Fruit fly (Drosophila melanogaster): Measurements from ENCODE around the gene CG2260.

CG2260 gene

DNA sequence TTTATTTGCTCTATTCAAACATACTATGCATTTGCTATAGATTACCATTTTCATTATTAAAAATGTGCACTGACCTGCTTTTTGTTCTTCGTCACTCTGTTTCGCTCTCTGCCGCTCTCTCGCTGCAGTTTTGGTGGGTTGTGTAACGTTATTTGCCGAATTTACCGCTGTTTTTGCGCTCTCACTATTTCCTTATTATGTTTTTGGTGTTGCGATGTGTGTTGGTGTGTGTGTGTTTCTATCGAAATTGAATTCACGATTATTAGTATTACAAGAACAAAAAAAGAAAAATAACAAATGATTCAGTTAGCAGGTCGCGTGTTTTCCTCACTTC lies 5.6 kb downstream of the CG2260 start:
- 0 out of 2 replicates have a peak, but pooled peaks have one; percentile 0 for TF ChIP-seq slbo (GFP tag; IDR thresholded peaks at IDR 0.05)
- TF ChIP-seq nerfin-1 (tag; optimal IDR thresholded peaks at IDR 0.05), result peak; percentile 13
- TF ChIP-seq CG1024 (GFP tag; IDR thresholded peaks at IDR 0.05), result no peak
- TF ChIP-seq Trl (optimal IDR thresholded peaks at IDR 0.05), result peak in 1 of 2 experiments; percentile 57
- no peak for TF ChIP-seq Trl (GFP tag; optimal IDR thresholded peaks at IDR 0.05)
- TF ChIP-seq Pdp1 (GFP tag; optimal IDR thresholded peaks at IDR 0.05), result peak in 1 of 2 experiments; percentile 95

DNA sequence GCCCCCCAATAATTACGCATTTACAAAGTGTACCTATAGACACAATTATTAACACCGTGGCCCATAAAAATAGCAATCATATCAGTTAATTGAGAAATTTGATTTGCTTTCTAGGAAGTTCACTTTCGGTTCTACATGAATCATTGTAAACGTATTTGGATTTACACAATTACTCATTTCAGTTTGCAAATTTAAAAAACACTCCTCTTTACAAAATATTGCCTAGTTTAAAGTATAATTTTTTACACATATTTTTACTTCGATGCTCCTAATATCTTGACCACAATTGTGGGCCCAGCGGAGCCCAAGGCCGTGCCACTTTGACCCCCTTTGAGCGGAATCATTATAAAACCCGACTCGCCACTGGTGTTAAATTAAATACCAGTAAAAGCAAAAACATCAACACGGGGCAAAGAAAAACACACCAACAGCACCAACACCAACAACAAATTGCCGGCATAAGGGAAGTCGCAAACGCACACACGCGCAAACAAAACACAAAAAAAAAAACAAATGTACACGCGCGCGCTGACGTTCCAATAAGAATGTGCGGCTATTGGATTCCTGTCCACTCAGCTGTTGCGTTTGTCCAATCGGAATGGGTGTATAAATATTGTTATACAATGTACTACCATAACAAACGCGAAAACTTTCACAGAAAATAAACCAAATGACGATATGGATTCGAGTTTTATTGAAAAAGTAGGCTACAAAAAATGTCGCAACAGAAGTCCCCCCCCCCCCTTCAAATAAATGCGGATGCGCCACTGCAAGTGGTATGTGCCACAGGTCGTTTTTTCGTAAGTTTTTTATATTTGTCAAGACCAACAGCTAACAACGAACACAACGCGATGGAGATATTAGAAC lies 6.2 kb downstream of the CG2260 start:
- TF ChIP-seq exex (tag; optimal IDR thresholded peaks at IDR 0.05) (peak; percentile 24), Xrp1 (GFP tag; IDR thresholded peaks at IDR 0.05) (peak; percentile 58; the same call in 1 of the 2 replicates), Dll (GFP tag; IDR thresholded peaks at IDR 0.05; ENCODE audit: partially characterized antibody) (no peak), Asciz (GFP tag; optimal IDR thresholded peaks at IDR 0.05) (peak; percentile 53), CG31388 (GFP tag; optimal IDR thresholded peaks at IDR 0.05) (peak; percentile 13), CG14710 (tag; optimal IDR thresholded peaks at IDR 0.05) (peak; percentile 7), CG3726 (GFP tag; IDR thresholded peaks at IDR 0.05) (0 out of 3 replicates have a peak, but pooled peaks have one; percentile 59), Nf-YC (tag; optimal IDR thresholded peaks at IDR 0.05) (peak; percentile 61), seq (GFP tag; IDR thresholded peaks at IDR 0.05) (peak; percentile 51; the same call in 1 of the 2 replicates), disco-r (GFP tag; optimal IDR thresholded peaks at IDR 0.05) (peak; percentile 21), CG11504 (tag; optimal IDR thresholded peaks at IDR 0.05) (peak; percentile 66), prd (optimal IDR thresholded peaks at IDR 0.05) (no peak), prd (GFP tag; IDR thresholded peaks at IDR 0.05) (peak; percentile 68), tio (GFP tag; optimal IDR thresholded peaks at IDR 0.05) (no peak), Deaf1 (tag; optimal IDR thresholded peaks at IDR 0.05) (peak; percentile 37), Xbp1 (GFP tag; optimal IDR thresholded peaks at IDR 0.05) (peak; percentile 62), Poxn (GFP tag; IDR thresholded peaks at IDR 0.05) (peak; percentile 47; the same call in 1 of the 2 replicates), Fer3 (tag; optimal IDR thresholded peaks at IDR 0.05) (peak; percentile 71), CG8089 (GFP tag; optimal IDR thresholded peaks at IDR 0.05) (no peak), row (GFP tag; IDR thresholded peaks at IDR 0.05) (peak; percentile 76), Drgx (GFP tag; IDR thresholded peaks at IDR 0.05) (peak; percentile 9; the same call in 1 of the 2 replicates), CG6689 (GFP tag; IDR thresholded peaks at IDR 0.05) (peak; percentile 42), Doc3 (GFP tag; IDR thresholded peaks at IDR 0.05; ENCODE audit: partially characterized antibody) (no peak), CG12236 (GFP tag; optimal IDR thresholded peaks at IDR 0.05) (no peak), cato (GFP tag; optimal IDR thresholded peaks at IDR 0.05; ENCODE audit: borderline replicate concordance) (no peak), dan (GFP tag; IDR thresholded peaks at IDR 0.05) (no peak), CG13624 (GFP tag; optimal IDR thresholded peaks at IDR 0.05) (peak; percentile 65), chif (GFP tag; optimal IDR thresholded peaks at IDR 0.05) (peak; percentile 28 to 32), CG16779 (GFP tag; IDR thresholded peaks at IDR 0.05) (no peak), CrebB (tag; optimal IDR thresholded peaks at IDR 0.05) (peak; percentile 38), CG4820 (GFP tag; optimal IDR thresholded peaks at IDR 0.05) (no peak), sisA (GFP tag; IDR thresholded peaks at IDR 0.05) (peak; percentile 39; the same call in 1 of the 2 replicates), CG17612 (GFP tag; IDR thresholded peaks at IDR 0.05) (no peak), bsh (GFP tag; optimal IDR thresholded peaks at IDR 0.05) (peak in 1 of 2 experiments; percentile 47), cwo (GFP tag; optimal IDR thresholded peaks at IDR 0.05) (peak; percentile 70), CG9609 (GFP tag; optimal IDR thresholded peaks at IDR 0.05) (peak; percentile 43), CG18476 (GFP tag; optimal IDR thresholded peaks at IDR 0.05) (peak; percentile 22), vnd (GFP tag; IDR thresholded peaks at IDR 0.05; ENCODE audit: partially characterized antibody) (no peak), Fer2 (tag; optimal IDR thresholded peaks at IDR 0.05) (peak; percentile 19), CG31441 (GFP tag; IDR thresholded peaks at IDR 0.05) (peak; percentile 62), Usf (GFP tag; optimal IDR thresholded peaks at IDR 0.05) (no peak), CG17186 (GFP tag; optimal IDR thresholded peaks at IDR 0.05) (no peak)

Data from whole organism, embryonic.